Worm (Caenorhabditis elegans) whole organism, L4 larva: Measurements from ENCODE around the gene Y61A9LA.10.

Experiments used
- R02D3.7 ChIP-seq: fragments of 150-350 bp; sonication (generic microtip); optimal IDR thresholded peaks from 3 replicates; lab custom pipeline; 2014; ENCODE audit warnings: missing biosample characterization, missing genetic modification characterization
- T26A8.4 ChIP-seq: fragments of 200-800 bp; sonication (Bioruptor generic); IDR thresholded peaks from 2 replicates; pipeline ENCODE4 v1.3.6; 2022; ENCODE audit warnings: missing genetic modification characterization, missing compliant biosample characterization
- Y5F2A.4 ChIP-seq: fragments of 200-800 bp; sonication (Bioruptor generic); optimal IDR thresholded peaks from 2 replicates; lab custom pipeline; 2018; ENCODE audit warnings: mild to moderate bottlenecking, missing genetic modification characterization, missing compliant biosample characterization
- ZK337.2 ChIP-seq: fragments of 200-800 bp; sonication (Bioruptor generic); IDR thresholded peaks from 2 replicates; pipeline ENCODE4 v1.3.6; 2022; ENCODE audit warnings: missing genetic modification reagents, missing genetic modification characterization, missing compliant biosample characterization
- aha-1 ChIP-seq: fragments of 150-350 bp; peaks from one replicate; lab custom pipeline; 2014; ENCODE audit warnings: missing biosample characterization, missing genetic modification characterization
- aly-2 ChIP-seq: sonication (generic microtip); optimal IDR thresholded peaks from 2 replicates; lab custom pipeline; 2018; ENCODE audit warnings: missing biosample characterization, missing genetic modification characterization
- ama-1 ChIP-seq: fragments of 150-350 bp; optimal IDR thresholded peaks from 2 replicates; lab custom pipeline; 2014; ENCODE audit warnings: inconsistent platforms, mixed read lengths
- arid-1 ChIP-seq: fragments of 200-800 bp; sonication (Bioruptor generic); conservative IDR thresholded peaks from 2 replicates; pipeline ENCODE4 v1.3.6; 2022; ENCODE audit warnings: missing genetic modification reagents, missing genetic modification characterization, missing compliant biosample characterization
- attf-4 ChIP-seq: sonication (generic microtip); optimal IDR thresholded peaks from 3 replicates; lab custom pipeline; 2017; ENCODE audit warnings: missing biosample characterization, missing genetic modification characterization
- ceh-28 ChIP-seq: fragments of 150-350 bp; optimal IDR thresholded peaks from 2 replicates; lab custom pipeline; 2014; ENCODE audit warnings: missing biosample characterization, missing genetic modification reagents, missing genetic modification characterization
- ceh-44 ChIP-seq: fragments of 200-800 bp; sonication (Bioruptor generic); IDR thresholded peaks from 2 replicates; pipeline ENCODE4 v1.3.6; 2022; ENCODE audit warnings: missing genetic modification reagents, missing genetic modification characterization, missing compliant biosample characterization
- ctbp-1 ChIP-seq: fragments of 200-800 bp; sonication (Bioruptor generic); IDR thresholded peaks from 2 replicates; pipeline ENCODE4 v1.3.6; 2022; ENCODE audit warnings: missing genetic modification reagents, missing genetic modification characterization, missing compliant biosample characterization
- daf-12 ChIP-seq: fragments of 150-350 bp; optimal IDR thresholded peaks from 2 replicates; lab custom pipeline; 2014; ENCODE audit warnings: missing biosample characterization, missing genetic modification reagents, missing genetic modification characterization
- daf-16 ChIP-seq, 3 experiments: sonication (generic microtip); optimal IDR thresholded peaks; 2 replicates each; lab custom pipeline; 2016 to 2017; ENCODE audit warnings: missing genetic modification characterization in 3 of 3, missing genetic modification reagents in 3 of 3, mild to moderate bottlenecking in 2 of 3, missing compliant biosample characterization in 2 of 3, missing biosample characterization in 1 of 3, moderate library complexity in 1 of 3
- dmd-6 ChIP-seq: fragments of 200-800 bp; sonication (Bioruptor generic); IDR thresholded peaks from 2 replicates; pipeline ENCODE4 v1.3.6; 2022; ENCODE audit warnings: missing genetic modification reagents, missing genetic modification characterization, missing compliant biosample characterization
- dmd-8 ChIP-seq: fragments of 200-800 bp; sonication (Bioruptor generic); IDR thresholded peaks from 2 replicates; pipeline ENCODE4 v1.3.6; 2022; ENCODE audit warnings: missing genetic modification characterization, missing compliant biosample characterization
- dpl-1 ChIP-seq: fragments of 150-350 bp; optimal IDR thresholded peaks from 2 replicates; lab custom pipeline; 2014; ENCODE audit warnings: missing biosample characterization, missing genetic modification reagents, missing genetic modification characterization
- dve-1 ChIP-seq: sonication (generic microtip); optimal IDR thresholded peaks from 2 replicates; lab custom pipeline; 2017; ENCODE audit warnings: antibody characterized with exemption, mild to moderate bottlenecking, missing genetic modification characterization, missing compliant biosample characterization; ENCODE audit not compliant: insufficient read depth
- egl-43 ChIP-seq: fragments of 200-800 bp; sonication (Bioruptor generic); IDR thresholded peaks from 2 replicates; pipeline ENCODE4 v1.3.6; 2022; ENCODE audit warnings: missing genetic modification reagents, missing genetic modification characterization, missing compliant biosample characterization
- fkh-10 ChIP-seq: fragments of 150-350 bp; optimal IDR thresholded peaks from 2 replicates; lab custom pipeline; 2014; ENCODE audit warnings: missing biosample characterization, missing genetic modification reagents, missing genetic modification characterization
- fos-1 ChIP-seq: fragments of 150-350 bp; optimal IDR thresholded peaks from 2 replicates; lab custom pipeline; 2014; ENCODE audit warnings: missing biosample characterization, missing genetic modification characterization
- hlh-11 ChIP-seq: fragments of 200-800 bp; sonication (Bioruptor generic); optimal IDR thresholded peaks from 2 replicates; lab custom pipeline; 2018; ENCODE audit warnings: mild to moderate bottlenecking, missing genetic modification characterization, missing compliant biosample characterization
- hmg-1.1 ChIP-seq: fragments of 200-800 bp; sonication (Bioruptor generic); IDR thresholded peaks from 2 replicates; pipeline ENCODE4 v1.3.6; 2022; ENCODE audit warnings: missing genetic modification reagents, missing genetic modification characterization, missing compliant biosample characterization
- lin-1 ChIP-seq: fragments of 200-800 bp; sonication (Bioruptor generic); IDR thresholded peaks from 2 replicates; pipeline ENCODE4 v1.3.6; 2022; ENCODE audit warnings: missing genetic modification reagents, missing genetic modification characterization, missing compliant biosample characterization
- lin-29 ChIP-seq: fragments of 200-800 bp; sonication (Bioruptor generic); IDR thresholded peaks from 2 replicates; pipeline ENCODE4 v1.3.6; 2022; ENCODE audit warnings: missing genetic modification reagents, missing genetic modification characterization, missing compliant biosample characterization
- lin-39 ChIP-seq: fragments of 150-350 bp; optimal IDR thresholded peaks from 2 replicates; lab custom pipeline; 2014; ENCODE audit warnings: missing biosample characterization, missing genetic modification reagents, missing genetic modification characterization
- lir-3 ChIP-seq: sonication (generic microtip); optimal IDR thresholded peaks from 2 replicates; lab custom pipeline; 2016; ENCODE audit warnings: mild to moderate bottlenecking, missing genetic modification characterization, missing compliant biosample characterization
- lsy-2 ChIP-seq, 2 experiments: fragments of 150-350 bp in 1 of 2; sonication (generic microtip) in 1 of 2; optimal IDR thresholded peaks; 2 replicates each; lab custom pipeline; 2014 to 2017; ENCODE audit warnings: missing biosample characterization in 2 of 2, missing genetic modification characterization in 2 of 2
- mdl-1 ChIP-seq, 2 experiments: fragments of 150-350 bp in 1 of 2; sonication (generic microtip) in 1 of 2; optimal IDR thresholded peaks; 2 replicates each; lab custom pipeline; 2014 to 2017; ENCODE audit warnings: missing biosample characterization in 2 of 2, missing genetic modification characterization in 2 of 2
- mdt-29 ChIP-seq: fragments of 200-800 bp; sonication (Bioruptor generic); IDR thresholded peaks from 2 replicates; pipeline ENCODE4 v1.3.6; 2022; ENCODE audit warnings: missing genetic modification reagents, missing genetic modification characterization, missing compliant biosample characterization
- mes-2 ChIP-seq: sonication (generic microtip); optimal IDR thresholded peaks from 2 replicates; lab custom pipeline; 2016; ENCODE audit warnings: missing genotype, mild to moderate bottlenecking, missing genetic modification characterization, missing compliant biosample characterization; ENCODE audit not compliant: poor library complexity, severe bottlenecking
- nhr-111 ChIP-seq: fragments of 200-800 bp; sonication (Bioruptor generic); optimal IDR thresholded peaks from 2 replicates; lab custom pipeline; 2018; ENCODE audit warnings: mild to moderate bottlenecking, missing genetic modification characterization, missing compliant biosample characterization
- nhr-28 ChIP-seq: fragments of 150-350 bp; optimal IDR thresholded peaks from 2 replicates; lab custom pipeline; 2014; ENCODE audit warnings: missing biosample characterization, missing genetic modification characterization
- nhr-42 ChIP-seq: fragments of 200-800 bp; sonication (Bioruptor generic); IDR thresholded peaks from 2 replicates; pipeline ENCODE4 v1.3.6; 2022; ENCODE audit warnings: missing genetic modification characterization, missing compliant biosample characterization
- nhr-77 ChIP-seq: fragments of 150-350 bp; optimal IDR thresholded peaks from 2 replicates; lab custom pipeline; 2014; ENCODE audit warnings: missing biosample characterization, missing genetic modification characterization
- php-3 ChIP-seq: fragments of 200-800 bp; sonication (Bioruptor generic); IDR thresholded peaks from 2 replicates; pipeline ENCODE4 v1.3.6; 2022; ENCODE audit warnings: missing genetic modification reagents, missing genetic modification characterization, missing compliant biosample characterization
- pqm-1 ChIP-seq: sonication (generic microtip); optimal IDR thresholded peaks from 2 replicates; lab custom pipeline; 2017; ENCODE audit warnings: missing biosample characterization, missing genetic modification characterization
- sdz-12 ChIP-seq: fragments of 200-800 bp; sonication (Bioruptor generic); optimal IDR thresholded peaks from 2 replicates; lab custom pipeline; 2018; ENCODE audit warnings: mild to moderate bottlenecking, missing genetic modification characterization, missing compliant biosample characterization
- skn-1 ChIP-seq: fragments of 150-350 bp; optimal IDR thresholded peaks from 2 replicates; lab custom pipeline; 2014; ENCODE audit warnings: missing biosample characterization, missing genetic modification characterization
- snpc-1.2 ChIP-seq: fragments of 200-800 bp; sonication (Bioruptor generic); IDR thresholded peaks from 2 replicates; pipeline ENCODE4 v1.3.6; 2022; ENCODE audit warnings: missing genetic modification reagents, missing genetic modification characterization, missing compliant biosample characterization
- tra-1 ChIP-seq: fragments of 200-800 bp; sonication (Bioruptor generic); IDR thresholded peaks from 2 replicates; pipeline ENCODE4 v1.3.6; 2022; ENCODE audit warnings: missing genetic modification reagents, missing genetic modification characterization, missing compliant biosample characterization
- unc-39 ChIP-seq: sonication (generic microtip); optimal IDR thresholded peaks from 2 replicates; lab custom pipeline; 2017; ENCODE audit warnings: missing biosample characterization, missing genetic modification characterization
- zfp-2 ChIP-seq: sonication (generic microtip); optimal IDR thresholded peaks from 2 replicates; lab custom pipeline; 2016; ENCODE audit warnings: mild to moderate bottlenecking, missing genetic modification characterization, missing compliant biosample characterization
- zfp-3 ChIP-seq: fragments of 200-800 bp; sonication (Bioruptor generic); conservative IDR thresholded peaks from 2 replicates; pipeline ENCODE4 v1.3.6; 2022; ENCODE audit warnings: missing genetic modification reagents, missing genetic modification characterization, missing compliant biosample characterization
- zip-11 ChIP-seq: fragments of 200-800 bp; sonication (Bioruptor generic); IDR thresholded peaks from 2 replicates; pipeline ENCODE4 v1.3.6; 2022; ENCODE audit warnings: missing genetic modification characterization, missing compliant biosample characterization
- zip-2 ChIP-seq: fragments of 150-350 bp; optimal IDR thresholded peaks from 2 replicates; lab custom pipeline; 2014; ENCODE audit warnings: missing biosample characterization, missing genetic modification characterization
- ztf-11 ChIP-seq: fragments of 150-350 bp; optimal IDR thresholded peaks from 2 replicates; lab custom pipeline; 2014; ENCODE audit warnings: missing biosample characterization, missing genetic modification characterization

Gene Y61A9LA.10

ce11 chrV:4632808-4633207 lies 17.2 kb upstream of the Y61A9LA.10 start (continued):
- TF ChIP-seq arid-1 (GFP tag; lab: Robert Waterston, UW) (peak; percentile 70), zfp-3 (GFP tag; lab: Robert Waterston, UW) (0 out of 2 replicates have a peak, but pooled peaks have one; percentile 21), ceh-44 (GFP tag; lab: Robert Waterston, UW) (peak; percentile 78), T26A8.4 (GFP tag; lab: Robert Waterston, UW) (0 out of 2 replicates have a peak, but pooled peaks have one; percentile 22), mdt-29 (0 out of 2 replicates have a peak, but pooled peaks have one; percentile 28), ZK337.2 (peak; percentile 64; the same call in 1 of the 2 replicates)

- TF ChIP-seq pqm-1 (tag; lab: Kevin White, UChicago): peak; percentile 66
- TF ChIP-seq nhr-42 (GFP tag; lab: Robert Waterston, UW): no peak
- no peak for TF ChIP-seq Y5F2A.4 (GFP tag; lab: Kevin White, UChicago)
- no peak for TF ChIP-seq daf-16 (GFP tag; optimal IDR thresholded peaks at IDR 0.05; lab: Kevin White, UChicago)
- peak; percentile 74 for TF ChIP-seq daf-16 (tag; optimal IDR thresholded peaks at IDR 0.05; lab: Kevin White, UChicago)
- TF ChIP-seq dve-1: peak; percentile 73
- no peak for TF ChIP-seq ama-1 (lab: Kevin White, UChicago)
- TF ChIP-seq sdz-12 (GFP tag; lab: Kevin White, UChicago): no peak
- TF ChIP-seq mdl-1 (tag; optimal IDR thresholded peaks at IDR 0.05; lab: Kevin White, UChicago): no peak
- 0 out of 2 replicates have a peak, but pooled peaks have one; percentile 19 for TF ChIP-seq lin-1 (GFP tag; lab: Robert Waterston, UW)
- TF ChIP-seq dmd-6 (GFP tag; lab: Robert Waterston, UW): peak; percentile 26; the same call in 1 of the 2 replicates
- no peak for TF ChIP-seq fkh-10 (GFP tag; lab: Kevin White, UChicago)
- TF ChIP-seq nhr-111 (GFP tag; lab: Kevin White, UChicago): no peak
- no peak for TF ChIP-seq ztf-11 (tag; lab: Kevin White, UChicago)
- peak; percentile 53; the same call in 1 of the 2 replicates for TF ChIP-seq php-3 (GFP tag; lab: Robert Waterston, UW)
- no peak for TF ChIP-seq snpc-1.2 (GFP tag; lab: Robert Waterston, UW)
- no peak for TF ChIP-seq lsy-2 (tag; optimal IDR thresholded peaks at IDR 0.05; lab: Kevin White, UChicago)
- TF ChIP-seq zip-11 (GFP tag; lab: Robert Waterston, UW): no peak
- TF ChIP-seq hlh-11 (tag; lab: Kevin White, UChicago): peak; percentile 50
- peak; percentile 74 for TF ChIP-seq nhr-77 (tag; lab: Kevin White, UChicago)
- TF ChIP-seq nhr-28 (tag; lab: Kevin White, UChicago): peak; percentile 88
- TF ChIP-seq tra-1 (GFP tag; lab: Robert Waterston, UW): no peak
- TF ChIP-seq lir-3 (tag; lab: Kevin White, UChicago): no peak
- no peak for TF ChIP-seq aly-2 (tag; lab: Kevin White, UChicago)
- TF ChIP-seq, all 104 proteins: peak for 9
These were observed 14.7 kb upstream of the Y61A9LA.10 start for ce11 chrV:4630267-4630666.

ce11 chrV:4628517-4628930 lies 12.9 kb upstream of the Y61A9LA.10 start, which contains the start of gene pmt-2:
TSS of gene pmt-2 (plus strand) at chrV:4628580.
- no peak for TF ChIP-seq Y5F2A.4 (GFP tag; lab: Kevin White, UChicago)
- no peak for TF ChIP-seq attf-4 (tag; lab: Kevin White, UChicago)
- no peak for TF ChIP-seq tra-1 (GFP tag; lab: Robert Waterston, UW)
- no peak for TF ChIP-seq ceh-28 (tag; lab: Kevin White, UChicago)
- TF ChIP-seq hlh-11 (tag; lab: Kevin White, UChicago): peak; percentile 60
- TF ChIP-seq php-3 (GFP tag; lab: Robert Waterston, UW): 0 out of 2 replicates have a peak, but pooled peaks have one; percentile 6
- no peak for TF ChIP-seq ctbp-1 (GFP tag; lab: Robert Waterston, UW)
- TF ChIP-seq aha-1 (tag; lab: Kevin White, UChicago): peak; percentile 2
- no peak for TF ChIP-seq R02D3.7 (tag; lab: Kevin White, UChicago)
- no peak for TF ChIP-seq skn-1 (tag; lab: Kevin White, UChicago)
- no peak for TF ChIP-seq zip-11 (GFP tag; lab: Robert Waterston, UW)
- no peak for TF ChIP-seq fos-1 (tag; lab: Kevin White, UChicago)
- peak in 1 of 2 experiments; percentile 24 for TF ChIP-seq lsy-2 (tag; optimal IDR thresholded peaks at IDR 0.05; lab: Kevin White, UChicago)
- no peak for TF ChIP-seq unc-39
- no peak for TF ChIP-seq dpl-1
- no peak for TF ChIP-seq egl-43 (GFP tag; lab: Robert Waterston, UW)
- TF ChIP-seq sdz-12 (GFP tag; lab: Kevin White, UChicago): no peak
- TF ChIP-seq daf-12 (tag; lab: Kevin White, UChicago): no peak
- TF ChIP-seq dmd-8: no peak
- TF ChIP-seq zfp-2 (tag; lab: Kevin White, UChicago): no peak
- TF ChIP-seq mdl-1 (tag; optimal IDR thresholded peaks at IDR 0.05; lab: Kevin White, UChicago): peak in 1 of 2 experiments; percentile 23
- peak; percentile 15 for TF ChIP-seq mes-2
- no peak for TF ChIP-seq lin-29 (GFP tag; lab: Robert Waterston, UW)
- no peak for TF ChIP-seq zfp-3 (GFP tag; lab: Robert Waterston, UW)
- no peak for TF ChIP-seq zip-2 (tag; lab: Kevin White, UChicago)
- TF ChIP-seq hmg-1.1 (GFP tag; lab: Robert Waterston, UW): no peak
- TF ChIP-seq lin-39 (tag; lab: Kevin White, UChicago): no peak
